Fruit fly (Drosophila melanogaster): ENCODE results near the gene Clic.

DNA sequence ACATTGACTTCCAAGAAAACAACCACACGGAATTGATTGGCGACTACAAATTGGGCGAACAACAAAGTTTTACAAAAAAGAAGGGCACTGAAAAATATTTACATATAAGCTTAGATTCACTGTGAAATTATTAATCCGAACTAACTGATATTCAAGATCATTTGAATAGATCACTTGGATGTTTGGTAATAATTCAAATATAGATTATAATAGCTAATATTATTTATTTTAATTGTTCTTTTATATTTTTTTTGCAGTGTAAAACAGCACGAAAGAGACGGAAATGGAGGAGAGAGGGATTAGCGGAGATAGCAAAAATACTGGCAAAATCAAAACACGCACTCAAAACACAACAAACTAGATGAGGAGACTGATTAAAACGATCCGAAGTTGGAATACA lies 16.1 kb upstream of the Clic start:
- TF ChIP-seq CTCF (optimal IDR thresholded peaks at IDR 0.05) (no peak), CG8478 (optimal IDR thresholded peaks at IDR 0.05) (no peak)
